Fruit fly (Drosophila melanogaster): ENCODE measurements around the gene Sry-beta.

Sry-beta gene

DNA sequence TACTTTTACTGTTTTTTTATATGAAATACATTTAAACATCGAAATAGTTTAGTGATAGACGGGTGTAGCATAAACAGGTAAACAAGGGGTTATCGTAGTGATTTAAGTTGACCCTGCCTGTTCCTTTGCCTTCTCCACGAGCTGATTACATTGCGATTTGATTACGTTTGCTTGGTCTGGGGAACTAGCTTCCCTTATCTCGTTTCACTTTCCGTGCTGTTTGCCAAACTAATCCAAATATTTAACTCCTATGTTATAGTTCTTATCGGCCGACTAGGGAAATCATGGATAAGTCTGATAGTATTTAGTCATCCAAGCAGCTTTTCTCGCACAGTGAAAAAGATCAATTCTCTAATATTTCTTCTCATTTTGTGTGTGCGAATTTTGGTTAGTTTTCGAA, 22.5 kb downstream of the Sry-beta start:
- TF ChIP-seq CG7101 (tag; optimal IDR thresholded peaks at IDR 0.05) (no peak), cic (GFP tag; optimal IDR thresholded peaks at IDR 0.05) (peak; percentile 35), CG33017 (tag; optimal IDR thresholded peaks at IDR 0.05) (no peak), CG7045 (GFP tag; optimal IDR thresholded peaks at IDR 0.05) (peak; percentile 30), kay (GFP tag; ENCODE audit: borderline replicate concordance) (peak; percentile 48)

- TF ChIP-seq pad (GFP tag; optimal IDR thresholded peaks at IDR 0.05) = no peak
- no peak for TF ChIP-seq CG11617 (GFP tag; optimal IDR thresholded peaks at IDR 0.05)
- TF ChIP-seq CG12768 (GFP tag; optimal IDR thresholded peaks at IDR 0.05) = no peak
- TF ChIP-seq Clk (GFP tag; optimal IDR thresholded peaks at IDR 0.05) = no peak
- TF ChIP-seq CG7101 (tag; optimal IDR thresholded peaks at IDR 0.05) = no peak
- TF ChIP-seq ovo (GFP tag; optimal IDR thresholded peaks at IDR 0.05) = no peak
- no peak for TF ChIP-seq Crg-1 (GFP tag; optimal IDR thresholded peaks at IDR 0.05)
- TF ChIP-seq bab1 (GFP tag; optimal IDR thresholded peaks at IDR 0.05) = no peak
- TF ChIP-seq tj (GFP tag; optimal IDR thresholded peaks at IDR 0.05) = no peak
- TF ChIP-seq CG1620 (GFP tag; optimal IDR thresholded peaks at IDR 0.05) = no peak
- no peak for TF ChIP-seq toe (GFP tag; optimal IDR thresholded peaks at IDR 0.05)
- TF ChIP-seq CG5204 (GFP tag; optimal IDR thresholded peaks at IDR 0.05) = no peak
These were observed 23.0 kb downstream of the Sry-beta start for dm6 chr3R:30062543-30062942.

- TF ChIP-seq cnc (optimal IDR thresholded peaks at IDR 0.05) = no peak
These were observed 24.2 kb downstream of the Sry-beta start for dm6 chr3R:30063704-30064103.

- TF ChIP-seq CG7101 (tag; optimal IDR thresholded peaks at IDR 0.05) (no peak), Hr96 (GFP tag; optimal IDR thresholded peaks at IDR 0.05) (no peak), CG7045 (GFP tag; optimal IDR thresholded peaks at IDR 0.05) (no peak)
These were observed 26.5 kb downstream of the Sry-beta start for dm6 chr3R:30066004-30066403.

DNA sequence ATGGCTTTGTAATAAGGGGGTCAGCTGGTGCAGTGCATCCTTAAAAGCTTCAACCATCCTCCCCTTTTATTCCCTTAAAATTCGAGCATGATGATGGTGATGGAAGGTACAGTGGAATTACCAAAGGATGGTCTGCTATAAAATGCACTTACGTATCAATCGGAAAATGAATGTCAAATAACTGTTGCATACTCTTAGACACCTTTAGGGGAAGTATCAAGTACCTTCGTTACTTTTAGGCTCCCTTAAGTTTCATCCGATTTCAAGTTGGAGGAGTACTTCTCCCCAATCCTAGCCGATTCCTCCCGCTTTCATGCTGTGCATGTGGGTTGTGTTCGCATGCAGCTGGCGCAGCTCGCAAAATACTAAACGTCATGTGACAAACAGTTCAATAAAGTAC, 30.7 kb downstream of the Sry-beta start:
- TF ChIP-seq CG33017 (tag; optimal IDR thresholded peaks at IDR 0.05) (no peak), tj (GFP tag; optimal IDR thresholded peaks at IDR 0.05) (no peak), CG7045 (GFP tag; optimal IDR thresholded peaks at IDR 0.05) (no peak), ovo (GFP tag; optimal IDR thresholded peaks at IDR 0.05) (no peak), CG1620 (GFP tag; optimal IDR thresholded peaks at IDR 0.05) (no peak), CG7101 (tag; optimal IDR thresholded peaks at IDR 0.05) (no peak), Hr96 (GFP tag; optimal IDR thresholded peaks at IDR 0.05) (no peak), cic (GFP tag; optimal IDR thresholded peaks at IDR 0.05) (no peak), CG14711 (tag; optimal IDR thresholded peaks at IDR 0.05) (no peak), CG12768 (GFP tag; optimal IDR thresholded peaks at IDR 0.05) (no peak), pad (GFP tag; optimal IDR thresholded peaks at IDR 0.05) (no peak), Crg-1 (GFP tag; optimal IDR thresholded peaks at IDR 0.05) (no peak), CG5204 (GFP tag; optimal IDR thresholded peaks at IDR 0.05) (no peak), cnc (optimal IDR thresholded peaks at IDR 0.05) (no peak), bab1 (GFP tag; optimal IDR thresholded peaks at IDR 0.05) (no peak), toe (GFP tag; optimal IDR thresholded peaks at IDR 0.05) (no peak), Clk (GFP tag; optimal IDR thresholded peaks at IDR 0.05) (no peak)

dm6 chr3R:30071827-30072226, 32.3 kb downstream of the Sry-beta start:
- TF ChIP-seq CG11617 (GFP tag; optimal IDR thresholded peaks at IDR 0.05) (no peak), Crg-1 (GFP tag; optimal IDR thresholded peaks at IDR 0.05) (no peak), bab1 (GFP tag; optimal IDR thresholded peaks at IDR 0.05) (no peak), CG14711 (tag; optimal IDR thresholded peaks at IDR 0.05) (no peak), pad (GFP tag; optimal IDR thresholded peaks at IDR 0.05) (no peak)

dm6 chr3R:30076088-30076487, 36.6 kb downstream of the Sry-beta start:
- no peak for TF ChIP-seq CG7045 (GFP tag; optimal IDR thresholded peaks at IDR 0.05)
- no peak for TF ChIP-seq cic (GFP tag; optimal IDR thresholded peaks at IDR 0.05)
- no peak for TF ChIP-seq bab1 (GFP tag; optimal IDR thresholded peaks at IDR 0.05)
- no peak for TF ChIP-seq Crg-1 (GFP tag; optimal IDR thresholded peaks at IDR 0.05)
- no peak for TF ChIP-seq cnc (optimal IDR thresholded peaks at IDR 0.05)
- TF ChIP-seq ovo (GFP tag; optimal IDR thresholded peaks at IDR 0.05) = no peak
- TF ChIP-seq CG1620 (GFP tag; optimal IDR thresholded peaks at IDR 0.05) = no peak
- no peak for TF ChIP-seq CG14711 (tag; optimal IDR thresholded peaks at IDR 0.05)
- TF ChIP-seq Clk (GFP tag; optimal IDR thresholded peaks at IDR 0.05) = no peak
- no peak for TF ChIP-seq tj (GFP tag; optimal IDR thresholded peaks at IDR 0.05)
- TF ChIP-seq Hr96 (GFP tag; optimal IDR thresholded peaks at IDR 0.05) = no peak
- TF ChIP-seq CG12768 (GFP tag; optimal IDR thresholded peaks at IDR 0.05) = no peak
- TF ChIP-seq CG7101 (tag; optimal IDR thresholded peaks at IDR 0.05) = no peak

DNA sequence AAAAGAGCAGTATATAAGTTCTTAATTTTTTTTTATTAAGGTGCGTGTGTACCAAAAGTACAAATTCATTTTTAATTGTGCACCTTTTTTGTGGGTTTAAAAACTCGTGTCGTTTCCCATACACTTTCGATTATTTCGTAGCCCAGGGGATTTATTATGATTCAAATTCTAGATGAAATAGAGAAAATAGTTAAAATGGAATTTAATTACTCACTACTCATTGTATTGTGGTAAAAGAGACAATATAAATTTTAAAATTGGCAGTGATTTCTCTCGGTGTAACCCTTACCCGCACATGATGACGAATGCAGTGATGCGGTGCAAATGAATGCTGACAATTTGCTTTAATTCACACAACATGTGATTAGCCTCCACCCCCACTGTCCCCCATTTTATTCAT, 43.7 kb downstream of the Sry-beta start:
- TF ChIP-seq CG7045 (GFP tag; optimal IDR thresholded peaks at IDR 0.05) (peak; percentile 3), cnc (optimal IDR thresholded peaks at IDR 0.05) (no peak), Crg-1 (GFP tag; optimal IDR thresholded peaks at IDR 0.05) (no peak), CG14711 (tag; optimal IDR thresholded peaks at IDR 0.05) (peak; percentile 12), CG5204 (GFP tag; optimal IDR thresholded peaks at IDR 0.05) (peak; percentile 20), bab1 (GFP tag; optimal IDR thresholded peaks at IDR 0.05) (no peak)
